Worm (Caenorhabditis elegans): ENCODE results near the gene fipr-14.

ce11 chrIV:10855946-10856345, 21.0 kb upstream of the fipr-14 start:
- no peak for TF ChIP-seq hlh-12 (tag; optimal IDR thresholded peaks at IDR 0.05)
- no peak for TF ChIP-seq hmg-1.2 (GFP tag; IDR thresholded peaks at IDR 0.05)
- no peak for TF ChIP-seq ztf-22 (GFP tag; optimal IDR thresholded peaks at IDR 0.05)
- TF ChIP-seq B0336.3 (GFP tag; IDR thresholded peaks at IDR 0.05) = no peak
- no peak for TF ChIP-seq F39B2.1 (GFP tag; IDR thresholded peaks at IDR 0.05)
